Worm (Caenorhabditis elegans) whole organism, young adult: ENCODE data around the gene srg-27.

Source experiments
- Y56A3A.18 ChIP-seq: fragments of 200-800 bp; sonication (Bioruptor generic); IDR thresholded peaks from 2 replicates; pipeline ENCODE4 v1.3.6; 2022; ENCODE audit warnings: missing genetic modification reagents, missing genetic modification characterization, missing compliant biosample characterization
- bed-2 ChIP-seq: fragments of 200-800 bp; sonication (Bioruptor generic); IDR thresholded peaks from 2 replicates; pipeline ENCODE4 v1.3.6; 2022; ENCODE audit warnings: missing genetic modification reagents, missing genetic modification characterization, missing compliant biosample characterization
- fkh-3 ChIP-seq: sonication (generic microtip); optimal IDR thresholded peaks from 2 replicates; lab custom pipeline; 2016; ENCODE audit warnings: mild to moderate bottlenecking, missing genetic modification characterization, missing compliant biosample characterization
- madf-10 ChIP-seq: sonication (generic microtip); optimal IDR thresholded peaks from 2 replicates; lab custom pipeline; 2016; ENCODE audit warnings: mild to moderate bottlenecking, missing genetic modification characterization, missing compliant biosample characterization
- nfya-1 ChIP-seq: sonication (generic microtip); optimal IDR thresholded peaks from 2 replicates; lab custom pipeline; 2017; ENCODE audit warnings: antibody characterized with exemption, missing compliant biosample characterization, missing genetic modification characterization, borderline replicate concordance; ENCODE audit not compliant: insufficient read depth
- nhr-120 ChIP-seq: fragments of 200-800 bp; sonication (Bioruptor generic); IDR thresholded peaks from 2 replicates; pipeline ENCODE4 v1.3.6; 2022; ENCODE audit warnings: missing genetic modification characterization, missing compliant biosample characterization
- snpc-4 ChIP-seq, 5 experiments: fragments of 150-350 bp in 1 of 5; sonication (generic microtip) in 4 of 5; optimal IDR thresholded peaks; 2 replicates each; lab custom pipeline; 2014 to 2018; ENCODE audit warnings: missing genetic modification characterization in 5 of 5, missing biosample characterization in 3 of 5, antibody characterized with exemption in 2 of 5, mild to moderate bottlenecking in 2 of 5, missing compliant biosample characterization in 2 of 5, missing genotype in 2 of 5, moderate library complexity in 2 of 5, missing genetic modification reagents in 1 of 5
- ztf-18 ChIP-seq: sonication (generic microtip); optimal IDR thresholded peaks from 2 replicates; lab custom pipeline; 2016; ENCODE audit warnings: missing genotype, mild to moderate bottlenecking, missing genetic modification characterization, missing compliant biosample characterization

DNA sequence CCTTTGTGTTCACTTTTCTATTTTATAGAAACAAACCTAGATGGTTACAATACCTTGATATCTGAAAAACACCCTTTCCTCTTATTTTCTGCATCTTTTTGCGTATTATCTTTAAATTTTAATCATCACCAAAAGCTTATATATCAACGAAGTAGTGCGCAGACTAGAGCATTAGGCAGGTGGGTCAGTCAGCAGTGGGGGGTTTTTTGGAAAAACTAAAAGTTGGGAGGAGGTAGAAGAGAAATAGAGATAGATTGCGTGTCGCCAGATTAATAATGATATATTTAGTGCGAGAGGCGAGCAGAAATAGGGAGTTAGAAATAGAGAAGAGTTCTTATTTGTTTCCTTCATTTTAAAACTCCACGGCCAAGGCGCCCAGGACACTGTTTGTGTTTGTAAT is 38.4 kb upstream of the srg-27 start:
- TF ChIP-seq nfya-1 (tag; lab: Kevin White, UChicago): no peak
- no peak for TF ChIP-seq bed-2 (GFP tag; lab: Robert Waterston, UW)
- TF ChIP-seq madf-10: no peak
- TF ChIP-seq snpc-4 (GFP tag; optimal IDR thresholded peaks at IDR 0.05; lab: Kevin White, UChicago): no peak
- TF ChIP-seq snpc-4 (tag; optimal IDR thresholded peaks at IDR 0.05; lab: Kevin White, UChicago): no peak
- TF ChIP-seq nhr-120: no peak
- no peak for TF ChIP-seq Y56A3A.18
- no peak for TF ChIP-seq fkh-3 (tag; lab: Kevin White, UChicago)
- no peak for TF ChIP-seq ztf-18
